Worm (Caenorhabditis elegans) whole organism, young adult: Measurements from ENCODE around the gene Y45F3A.5.

Experiments used
- B0019.2 ChIP-seq: fragments of 200-800 bp; sonication (Bioruptor generic); conservative IDR thresholded peaks from 2 replicates; pipeline ENCODE4 v1.3.6; 2022; ENCODE audit warnings: missing genetic modification reagents, missing genetic modification characterization, missing compliant biosample characterization
- C06A6.2 ChIP-seq: fragments of 200-800 bp; sonication (Bioruptor generic); conservative IDR thresholded peaks from 2 replicates; pipeline ENCODE4 v1.3.6; 2022; ENCODE audit warnings: missing genetic modification characterization, missing compliant biosample characterization
- D2030.7 ChIP-seq: fragments of 200-800 bp; sonication (Bioruptor generic); IDR thresholded peaks from 2 replicates; pipeline ENCODE4 v1.3.6; 2022; ENCODE audit warnings: missing genetic modification reagents, missing genetic modification characterization, missing compliant biosample characterization
- F23B12.7 ChIP-seq: sonication (generic microtip); optimal IDR thresholded peaks from 2 replicates; lab custom pipeline; 2017; ENCODE audit warnings: missing genetic modification characterization, mild to moderate bottlenecking, missing compliant biosample characterization, antibody characterized with exemption, moderate library complexity; ENCODE audit not compliant: insufficient read depth
- F33H1.4 ChIP-seq: fragments of 200-800 bp; sonication (Bioruptor generic); IDR thresholded peaks from 2 replicates; pipeline ENCODE4 v1.3.6; 2022; ENCODE audit warnings: missing genetic modification reagents, missing genetic modification characterization, missing compliant biosample characterization
- F37B4.10 ChIP-seq: fragments of 200-800 bp; sonication (Bioruptor generic); IDR thresholded peaks from 2 replicates; pipeline ENCODE4 v1.3.6; 2022; ENCODE audit warnings: missing genetic modification characterization, missing compliant biosample characterization
- F39B2.1 ChIP-seq: fragments of 200-800 bp; sonication (Bioruptor generic); IDR thresholded peaks from 2 replicates; pipeline ENCODE4 v1.3.6; 2022; ENCODE audit warnings: missing genetic modification reagents, missing genetic modification characterization, missing compliant biosample characterization
- F57C9.4 ChIP-seq: sonication (generic microtip); optimal IDR thresholded peaks from 2 replicates; lab custom pipeline; 2017; ENCODE audit warnings: mild to moderate bottlenecking, missing genetic modification characterization, missing compliant biosample characterization
- K12H6.12 ChIP-seq: fragments of 200-800 bp; sonication (Bioruptor generic); optimal IDR thresholded peaks from 2 replicates; lab custom pipeline; 2018; ENCODE audit warnings: mild to moderate bottlenecking, missing genetic modification characterization, missing compliant biosample characterization
- Y53F4B.3 ChIP-seq: fragments of 200-800 bp; sonication (Bioruptor generic); IDR thresholded peaks from 2 replicates; pipeline ENCODE4 v1.3.6; 2022; ENCODE audit warnings: missing genetic modification reagents, missing genetic modification characterization, missing compliant biosample characterization
- Y56A3A.18 ChIP-seq: fragments of 200-800 bp; sonication (Bioruptor generic); IDR thresholded peaks from 2 replicates; pipeline ENCODE4 v1.3.6; 2022; ENCODE audit warnings: missing genetic modification reagents, missing genetic modification characterization, missing compliant biosample characterization
- Y95B8A.8 ChIP-seq: fragments of 200-800 bp; sonication (Bioruptor generic); IDR thresholded peaks from 2 replicates; pipeline ENCODE4 v1.3.6; 2022; ENCODE audit warnings: missing genetic modification reagents, missing genetic modification characterization, missing compliant biosample characterization
- akir-1 ChIP-seq: fragments of 200-800 bp; sonication (Bioruptor generic); optimal IDR thresholded peaks from 2 replicates; lab custom pipeline; 2018; ENCODE audit warnings: mild to moderate bottlenecking, missing genetic modification characterization, moderate library complexity, missing compliant biosample characterization
- aptf-2 ChIP-seq: fragments of 200-800 bp; sonication (Bioruptor generic); conservative IDR thresholded peaks from 2 replicates; pipeline ENCODE4 v1.3.6; 2022; ENCODE audit warnings: missing genetic modification reagents, missing genetic modification characterization, missing compliant biosample characterization
- aptf-3 ChIP-seq: fragments of 200-800 bp; sonication (Bioruptor generic); IDR thresholded peaks from 2 replicates; pipeline ENCODE4 v1.3.6; 2022; ENCODE audit warnings: missing genetic modification characterization, missing compliant biosample characterization
- attf-5 ChIP-seq: fragments of 200-800 bp; sonication (Bioruptor generic); optimal IDR thresholded peaks from 2 replicates; lab custom pipeline; 2018; ENCODE audit warnings: mild to moderate bottlenecking, missing genetic modification characterization, missing compliant biosample characterization
- ccch-3 ChIP-seq: fragments of 200-800 bp; sonication (Bioruptor generic); optimal IDR thresholded peaks from 2 replicates; lab custom pipeline; 2018; ENCODE audit warnings: mild to moderate bottlenecking, missing genetic modification characterization, missing compliant biosample characterization
- cebp-2 ChIP-seq: fragments of 200-800 bp; sonication (Bioruptor generic); IDR thresholded peaks from 2 replicates; pipeline ENCODE4 v1.3.6; 2022; ENCODE audit warnings: missing genetic modification characterization, missing compliant biosample characterization
- ceh-27 ChIP-seq: fragments of 200-800 bp; sonication (Bioruptor generic); optimal IDR thresholded peaks from 2 replicates; lab custom pipeline; 2018; ENCODE audit warnings: mild to moderate bottlenecking, missing genetic modification characterization, moderate library complexity, missing compliant biosample characterization
- ceh-79 ChIP-seq: sonication (generic microtip); optimal IDR thresholded peaks from 2 replicates; lab custom pipeline; 2017; ENCODE audit warnings: mild to moderate bottlenecking, missing genetic modification characterization, missing compliant biosample characterization
- chd-7 ChIP-seq: sonication (generic microtip); optimal IDR thresholded peaks from 2 replicates; lab custom pipeline; 2016; ENCODE audit warnings: mild to moderate bottlenecking, missing genetic modification characterization, moderate library complexity, missing compliant biosample characterization
- dpl-1 ChIP-seq: fragments of 150-350 bp; optimal IDR thresholded peaks from 2 replicates; lab custom pipeline; 2014; ENCODE audit warnings: missing biosample characterization, missing genetic modification reagents, missing genetic modification characterization
- egl-44 ChIP-seq: fragments of 200-800 bp; sonication (Bioruptor generic); IDR thresholded peaks from 2 replicates; pipeline ENCODE4 v1.3.6; 2022; ENCODE audit warnings: missing genetic modification reagents, missing genetic modification characterization, missing compliant biosample characterization
- ekl-4 ChIP-seq: fragments of 200-800 bp; sonication (Bioruptor generic); IDR thresholded peaks from 2 replicates; pipeline ENCODE4 v1.3.6; 2022; ENCODE audit warnings: missing genetic modification reagents, missing genetic modification characterization, missing compliant biosample characterization
- fkh-3 ChIP-seq: sonication (generic microtip); optimal IDR thresholded peaks from 2 replicates; lab custom pipeline; 2016; ENCODE audit warnings: mild to moderate bottlenecking, missing genetic modification characterization, missing compliant biosample characterization
- let-607 ChIP-seq, 2 experiments: fragments of 200-800 bp in 1 of 2; sonication (Bioruptor generic) in 1 of 2; sonication (generic microtip) in 1 of 2; optimal IDR thresholded peaks; 2 replicates each; lab custom pipeline; 2016 to 2018; ENCODE audit warnings: mild to moderate bottlenecking in 2 of 2, missing compliant biosample characterization in 2 of 2, missing genetic modification characterization in 2 of 2, moderate library complexity in 2 of 2, missing genotype in 1 of 2
- mcd-1 ChIP-seq: fragments of 200-800 bp; sonication (Bioruptor generic); IDR thresholded peaks from 2 replicates; pipeline ENCODE4 v1.3.6; 2022; ENCODE audit warnings: missing genetic modification reagents, missing genetic modification characterization, missing compliant biosample characterization
- nfya-1 ChIP-seq: sonication (generic microtip); optimal IDR thresholded peaks from 2 replicates; lab custom pipeline; 2017; ENCODE audit warnings: antibody characterized with exemption, missing compliant biosample characterization, missing genetic modification characterization, borderline replicate concordance; ENCODE audit not compliant: insufficient read depth
- nfyb-1 ChIP-seq: fragments of 200-800 bp; sonication (Bioruptor generic); IDR thresholded peaks from 2 replicates; pipeline ENCODE4 v1.3.6; 2022; ENCODE audit warnings: missing genetic modification reagents, missing genetic modification characterization, missing compliant biosample characterization
- nhr-80 ChIP-seq: sonication (generic microtip); optimal IDR thresholded peaks from 2 replicates; lab custom pipeline; 2016; ENCODE audit warnings: missing genetic modification characterization, missing compliant biosample characterization
- nhr-90 ChIP-seq: sonication (generic microtip); optimal IDR thresholded peaks from 2 replicates; lab custom pipeline; 2016; ENCODE audit warnings: missing genotype, mild to moderate bottlenecking, missing genetic modification characterization, missing compliant biosample characterization
- pbrm-1 ChIP-seq: fragments of 200-800 bp; sonication (Bioruptor generic); IDR thresholded peaks from 2 replicates; pipeline ENCODE4 v1.3.6; 2022; ENCODE audit warnings: missing genetic modification reagents, missing genetic modification characterization, missing compliant biosample characterization
- rcor-1 ChIP-seq: fragments of 200-800 bp; sonication (Bioruptor generic); IDR thresholded peaks from 2 replicates; pipeline ENCODE4 v1.3.6; 2022; ENCODE audit warnings: missing genetic modification reagents, missing genetic modification characterization, missing compliant biosample characterization
- rpc-1 ChIP-seq, 2 experiments: fragments of 150-350 bp in 1 of 2; sonication (generic microtip) in 1 of 2; optimal IDR thresholded peaks; 2 replicates each; lab custom pipeline; 2014 to 2018; ENCODE audit warnings: missing biosample characterization in 1 of 2, missing genetic modification characterization in 1 of 2, missing genetic modification reagents in 1 of 2, missing genotype in 1 of 2
- snpc-1.3 ChIP-seq: sonication (generic microtip); optimal IDR thresholded peaks from 2 replicates; lab custom pipeline; 2017; ENCODE audit warnings: missing genetic modification characterization, mild to moderate bottlenecking, missing compliant biosample characterization, antibody characterized with exemption, moderate library complexity, missing genotype, missing genetic modification reagents; ENCODE audit not compliant: insufficient read depth
- snpc-4 ChIP-seq, 5 experiments: fragments of 150-350 bp in 1 of 5; sonication (generic microtip) in 4 of 5; optimal IDR thresholded peaks; 2 replicates each; lab custom pipeline; 2014 to 2018; ENCODE audit warnings: missing genetic modification characterization in 5 of 5, missing biosample characterization in 3 of 5, antibody characterized with exemption in 2 of 5, mild to moderate bottlenecking in 2 of 5, missing compliant biosample characterization in 2 of 5, missing genotype in 2 of 5, moderate library complexity in 2 of 5, missing genetic modification reagents in 1 of 5
- somi-1 ChIP-seq: fragments of 200-800 bp; sonication (Bioruptor generic); optimal IDR thresholded peaks from 2 replicates; lab custom pipeline; 2018; ENCODE audit warnings: mild to moderate bottlenecking, missing genetic modification characterization, missing compliant biosample characterization
- tbp1 ChIP-seq: fragments of 200-800 bp; sonication (Bioruptor generic); optimal IDR thresholded peaks from 2 replicates; lab custom pipeline; 2018; ENCODE audit warnings: mild to moderate bottlenecking, missing genetic modification characterization, missing compliant biosample characterization
- unc-130 ChIP-seq: sonication (generic microtip); optimal IDR thresholded peaks from 2 replicates; lab custom pipeline; 2016; ENCODE audit warnings: missing genetic modification reagents, missing genetic modification characterization, missing compliant biosample characterization
- xnd-1 ChIP-seq: sonication (generic microtip); optimal IDR thresholded peaks from 2 replicates; lab custom pipeline; 2016; ENCODE audit warnings: missing genotype, missing genetic modification reagents, missing genetic modification characterization, missing compliant biosample characterization
- zfh-2 ChIP-seq: fragments of 200-800 bp; sonication (Bioruptor generic); conservative IDR thresholded peaks from 2 replicates; pipeline ENCODE4 v1.3.6; 2022; ENCODE audit warnings: missing genetic modification reagents, missing genetic modification characterization, missing compliant biosample characterization
- zim-3 ChIP-seq: sonication (generic microtip); optimal IDR thresholded peaks from 2 replicates; lab custom pipeline; 2017; ENCODE audit warnings: mild to moderate bottlenecking, missing genetic modification characterization, moderate library complexity, missing compliant biosample characterization
- ztf-18 ChIP-seq: sonication (generic microtip); optimal IDR thresholded peaks from 2 replicates; lab custom pipeline; 2016; ENCODE audit warnings: missing genotype, mild to moderate bottlenecking, missing genetic modification characterization, missing compliant biosample characterization
- ztf-26 ChIP-seq: sonication (generic microtip); optimal IDR thresholded peaks from 2 replicates; lab custom pipeline; 2017; ENCODE audit warnings: missing genetic modification characterization, missing compliant biosample characterization
- ztf-3 ChIP-seq: fragments of 200-800 bp; sonication (Bioruptor generic); optimal IDR thresholded peaks from 2 replicates; lab custom pipeline; 2018; ENCODE audit warnings: mild to moderate bottlenecking, missing genetic modification characterization, missing compliant biosample characterization

Y45F3A.5 gene

ce11 chrIII:10600138-10600626 is 14.0 kb upstream of the Y45F3A.5 start, which contains the start of gene epg-6 (continued):
- TF ChIP-seq xnd-1 (tag; lab: Kevin White, UChicago) = peak; percentile 94
- no peak for TF ChIP-seq F37B4.10 (GFP tag; lab: Robert Waterston, UW)
- TF ChIP-seq akir-1 (GFP tag; lab: Kevin White, UChicago) = no peak
- TF ChIP-seq snpc-1.3 (tag; lab: Kevin White, UChicago) = peak; percentile 58
- peak; percentile 19 for TF ChIP-seq unc-130
- TF ChIP-seq Y95B8A.8 (GFP tag; lab: Robert Waterston, UW) = no peak

ce11 chrIII:10599699-10600098 is 13.6 kb upstream of the Y45F3A.5 start:
- no peak for TF ChIP-seq D2030.7 (GFP tag; lab: Robert Waterston, UW)
- TF ChIP-seq rcor-1 (GFP tag; lab: Robert Waterston, UW) = peak; percentile 7; the same call in 1 of the 2 replicates
- no peak for TF ChIP-seq F57C9.4
- TF ChIP-seq snpc-1.3 (tag; lab: Kevin White, UChicago) = no peak
- peak; percentile 70 for TF ChIP-seq mcd-1 (GFP tag; lab: Robert Waterston, UW)
- TF ChIP-seq ztf-3 (GFP tag; lab: Kevin White, UChicago) = no peak
- TF ChIP-seq ztf-26 (tag; lab: Kevin White, UChicago) = no peak
- TF ChIP-seq K12H6.12 (tag; lab: Kevin White, UChicago) = peak; percentile 29
- TF ChIP-seq B0019.2 (GFP tag; lab: Robert Waterston, UW) = no peak
- no peak for TF ChIP-seq let-607 (tag; optimal IDR thresholded peaks at IDR 0.05; lab: Kevin White, UChicago)
- TF ChIP-seq ccch-3 (GFP tag; lab: Kevin White, UChicago) = no peak
- TF ChIP-seq Y56A3A.18 (GFP tag; lab: Robert Waterston, UW) = no peak
- no peak for TF ChIP-seq nfyb-1 (GFP tag; lab: Robert Waterston, UW)
- TF ChIP-seq nhr-80 (tag; lab: Kevin White, UChicago) = peak; percentile 70
- TF ChIP-seq ceh-79 (tag; lab: Kevin White, UChicago) = no peak
- no peak for TF ChIP-seq ceh-27 (GFP tag; lab: Kevin White, UChicago)
- no peak for TF ChIP-seq F39B2.1 (GFP tag; lab: Robert Waterston, UW)
- TF ChIP-seq somi-1 (GFP tag; lab: Kevin White, UChicago) = no peak
- no peak for TF ChIP-seq aptf-3 (GFP tag; lab: Robert Waterston, UW)
- TF ChIP-seq aptf-2 (GFP tag; lab: Robert Waterston, UW) = no peak
- TF ChIP-seq snpc-4 (GFP tag; optimal IDR thresholded peaks at IDR 0.05; lab: Kevin White, UChicago) = no peak
- peak in 1 of 4 experiments; percentile 2 for TF ChIP-seq snpc-4 (tag; optimal IDR thresholded peaks at IDR 0.05; lab: Kevin White, UChicago)
- TF ChIP-seq F33H1.4 (GFP tag; lab: Robert Waterston, UW) = no peak
- TF ChIP-seq ekl-4 (GFP tag; lab: Robert Waterston, UW) = no peak
- TF ChIP-seq pbrm-1 (GFP tag; lab: Robert Waterston, UW) = 0 out of 2 replicates have a peak, but pooled peaks have one; percentile 26
- no peak for TF ChIP-seq fkh-3
- no peak for TF ChIP-seq xnd-1 (tag; lab: Kevin White, UChicago)
- TF ChIP-seq egl-44 (GFP tag; lab: Robert Waterston, UW) = peak; percentile 32; the same call in 1 of the 2 replicates
- TF ChIP-seq cebp-2 = no peak
- TF ChIP-seq attf-5 = peak; percentile 89
- peak; percentile 1 for TF ChIP-seq tbp1 (GFP tag; lab: Kevin White, UChicago)
- no peak for TF ChIP-seq zfh-2 (GFP tag; lab: Robert Waterston, UW)
- no peak for TF ChIP-seq dpl-1 (GFP tag; lab: Kevin White, UChicago)
- peak; percentile 29 for TF ChIP-seq ztf-18
- TF ChIP-seq Y53F4B.3 = no peak
- TF ChIP-seq C06A6.2 = no peak
- no peak for TF ChIP-seq rpc-1 (optimal IDR thresholded peaks at IDR 0.05; lab: Kevin White, UChicago)
- no peak for TF ChIP-seq rpc-1 (tag; optimal IDR thresholded peaks at IDR 0.05; lab: Kevin White, UChicago)
- no peak for TF ChIP-seq nfya-1 (tag; lab: Kevin White, UChicago)
- TF ChIP-seq nhr-90 = no peak
- TF ChIP-seq F23B12.7 (tag; lab: Kevin White, UChicago) = peak; percentile 4
- no peak for TF ChIP-seq zim-3 (tag; lab: Kevin White, UChicago)
- TF ChIP-seq Y95B8A.8 (GFP tag; lab: Robert Waterston, UW) = no peak
- no peak for TF ChIP-seq chd-7 (tag; lab: Kevin White, UChicago)
